Fruit fly (Drosophila melanogaster) whole organism, embryonic: ENCODE measurements around the gene CG11449.

Experiments used
- CG12104 ChIP-seq: fragments of 200-800 bp; sonication (Bioruptor generic); optimal IDR thresholded peaks from 3 replicates; lab custom pipeline; 2016; ENCODE audit warnings: missing biosample characterization, missing genetic modification characterization
- chif ChIP-seq, 2 experiments: fragments of 200-800 bp; sonication (Bioruptor generic); optimal IDR thresholded peaks; 3 replicates each; lab custom pipeline; 2016; ENCODE audit warnings: missing biosample characterization in 2 of 2, missing genetic modification characterization in 2 of 2
- crc ChIP-seq: fragments of 200-800 bp; sonication (Bioruptor generic); optimal IDR thresholded peaks from 2 replicates; lab custom pipeline; 2016; ENCODE audit warnings: missing biosample characterization, missing genetic modification characterization

- no peak for TF ChIP-seq CG12104 (GFP tag; lab: Kevin White, UChicago)
- no peak for TF ChIP-seq crc (GFP tag; lab: Kevin White, UChicago)
- no peak for TF ChIP-seq chif (GFP tag; optimal IDR thresholded peaks at IDR 0.05; lab: Kevin White, UChicago)
These were observed 48.8 kb upstream of the CG11449 start for dm6 chr3L:22405366-22405765.
